Fruit fly (Drosophila melanogaster) whole organism, pupa: ENCODE data around the gene CG6006.

ENCODE experiments used
- CG14655 ChIP-seq: fragments of 200-800 bp; sonication (Bioruptor generic); optimal IDR thresholded peaks from 3 replicates; lab custom pipeline; 2017; ENCODE audit warnings: mild to moderate bottlenecking, missing biosample characterization, missing genetic modification reagents, missing genetic modification characterization
- CG15710 ChIP-seq: fragments of 200-800 bp; sonication (Bioruptor generic); optimal IDR thresholded peaks from 2 replicates; lab custom pipeline; 2018; ENCODE audit warnings: missing biosample characterization, mild to moderate bottlenecking, missing genetic modification characterization, moderate library complexity
- CG4496 ChIP-seq: fragments of 200-800 bp; sonication (Bioruptor generic); IDR thresholded peaks from 3 replicates; pipeline ENCODE4 v1.3.6; 2022; ENCODE audit warnings: missing biosample characterization, missing genetic modification characterization
- CG8159 ChIP-seq: fragments of 200-800 bp; sonication (Bioruptor generic); optimal IDR thresholded peaks from 3 replicates; lab custom pipeline; 2018; ENCODE audit warnings: missing biosample characterization, mild to moderate bottlenecking, missing genetic modification characterization, moderate library complexity
- Pif1A ChIP-seq: fragments of 200-800 bp; sonication (Bioruptor generic); optimal IDR thresholded peaks from 3 replicates; lab custom pipeline; 2016; ENCODE audit warnings: missing biosample characterization, missing genetic modification characterization
- Snoo ChIP-seq: fragments of 200-800 bp; sonication (Bioruptor generic); optimal IDR thresholded peaks from 3 replicates; lab custom pipeline; 2017; ENCODE audit warnings: missing biosample characterization, mild to moderate bottlenecking, missing genetic modification characterization, inconsistent platforms
- gl ChIP-seq: fragments of 200-800 bp; sonication (Bioruptor generic); optimal IDR thresholded peaks from 2 replicates; lab custom pipeline; 2018; ENCODE audit warnings: missing biosample characterization, mild to moderate bottlenecking, missing genetic modification characterization
- rn ChIP-seq: fragments of 200-800 bp; sonication (Bioruptor generic); IDR thresholded peaks from 2 replicates; pipeline ENCODE4 v1.3.6; 2022; ENCODE audit warnings: missing biosample characterization, missing genetic modification characterization

DNA sequence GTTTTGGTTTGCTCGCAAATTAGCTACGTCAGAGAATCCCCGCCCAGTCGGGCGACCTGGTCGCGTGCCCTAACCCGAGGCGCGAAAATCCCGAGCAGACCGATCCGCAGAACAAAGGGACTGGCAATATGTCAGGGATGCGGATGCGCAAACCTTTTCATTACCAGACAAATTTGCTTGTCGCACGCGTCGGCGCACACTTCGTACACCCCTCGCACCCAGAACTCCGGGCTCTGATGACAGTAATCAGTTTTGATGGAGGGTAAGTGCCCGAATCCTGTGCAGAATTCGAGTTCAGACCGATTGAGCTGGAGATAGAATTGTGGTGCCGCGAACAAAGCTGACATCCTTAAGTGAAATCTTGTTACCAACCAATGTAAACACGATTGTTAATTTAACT is 2.4 kb upstream of the CG6006 start:
- no peak for TF ChIP-seq Pif1A
- TF ChIP-seq CG15710 (tag; lab: Kevin White, UChicago) = no peak
- no peak for TF ChIP-seq gl (tag; lab: Kevin White, UChicago)
- TF ChIP-seq CG14655 (GFP tag; lab: Kevin White, UChicago) = no peak
- no peak for TF ChIP-seq rn (GFP tag; lab: Robert Waterston, UW)
- no peak for TF ChIP-seq CG8159
- TF ChIP-seq Snoo (tag; lab: Kevin White, UChicago) = no peak
- no peak for TF ChIP-seq CG4496 (GFP tag; lab: Robert Waterston, UW)
